Fruit fly (Drosophila melanogaster) whole organism: ENCODE measurements around the gene LanB1.

ENCODE experiments used
- Dll ChIP-seq: fragments of >200 bp; optimal IDR thresholded peaks from 2 replicates; lab custom pipeline; 2017
- pan ChIP-seq: fragments of >200 bp; optimal IDR thresholded peaks from 2 replicates; lab custom pipeline; 2017
- psq ChIP-seq: fragments of >200 bp; optimal IDR thresholded peaks from 2 replicates; lab custom pipeline; 2017

- TF ChIP-seq psq (lab: Kevin White, UChicago) (no peak), pan (lab: Kevin White, UChicago) (no peak), Dll (no peak)
Observed at dm6 chr2L:7812555-7813339, 1.5 kb downstream of the LanB1 start.
